Worm (Caenorhabditis elegans): Measurements from ENCODE around the gene C54D10.5.

The C54D10.5 gene

DNA sequence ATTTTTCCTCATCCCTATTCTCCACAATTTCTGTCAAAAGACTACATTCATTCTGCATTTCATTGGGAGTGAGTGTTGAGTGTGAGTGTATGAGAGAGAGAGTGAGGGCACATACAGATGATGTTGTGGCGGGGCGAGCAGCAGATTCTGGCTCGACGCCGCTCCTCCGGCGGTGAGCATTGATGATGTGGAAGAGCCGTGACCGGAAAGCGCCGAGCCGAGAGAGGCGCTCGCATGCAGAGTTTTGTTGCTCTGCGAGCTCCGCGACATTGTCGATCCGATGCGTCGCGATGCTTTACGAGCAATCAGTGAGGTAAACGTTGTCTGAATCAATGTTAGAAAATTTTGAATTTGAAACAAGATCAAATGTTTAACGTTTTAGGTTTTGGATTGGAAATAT, 26.6 kb downstream of the C54D10.5 start:
- TF ChIP-seq hmg-1.2 (GFP tag; IDR thresholded peaks at IDR 0.05): 0 out of 2 replicates have a peak, but pooled peaks have one; percentile 4
- TF ChIP-seq egrh-3 (GFP tag; IDR thresholded peaks at IDR 0.05): peak; percentile 81; the same call in 1 of the 2 replicates
- no peak for TF ChIP-seq bed-2 (GFP tag; IDR thresholded peaks at IDR 0.05)

DNA sequence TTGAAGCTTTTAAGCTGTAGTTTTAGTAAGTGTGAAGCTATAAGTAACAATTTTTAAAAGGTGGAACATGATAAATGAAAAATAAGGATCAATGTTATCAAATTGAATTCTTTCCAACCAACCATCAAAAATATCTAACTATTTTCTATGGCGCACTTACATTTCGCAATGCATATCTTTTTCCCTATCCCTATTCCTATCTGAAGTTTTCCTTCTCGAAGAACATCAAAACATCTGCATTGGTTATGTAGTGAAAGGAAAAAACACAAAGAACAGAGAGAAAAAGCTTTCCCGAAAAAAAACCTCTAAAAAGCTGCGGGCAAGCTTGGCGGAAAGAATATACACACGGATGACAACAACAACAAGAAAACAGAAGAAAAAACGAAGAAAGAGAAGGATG, 31.4 kb downstream of the C54D10.5 start:
- TF ChIP-seq cebp-1 (GFP tag; IDR thresholded peaks at IDR 0.05) (no peak), cebp-1 (tag; optimal IDR thresholded peaks at IDR 0.05) (peak; percentile 76), lin-35 (GFP tag; optimal IDR thresholded peaks at IDR 0.05) (peak in 1 of 3 experiments; percentile 38), madf-10 (tag; optimal IDR thresholded peaks at IDR 0.05) (no peak)

DNA sequence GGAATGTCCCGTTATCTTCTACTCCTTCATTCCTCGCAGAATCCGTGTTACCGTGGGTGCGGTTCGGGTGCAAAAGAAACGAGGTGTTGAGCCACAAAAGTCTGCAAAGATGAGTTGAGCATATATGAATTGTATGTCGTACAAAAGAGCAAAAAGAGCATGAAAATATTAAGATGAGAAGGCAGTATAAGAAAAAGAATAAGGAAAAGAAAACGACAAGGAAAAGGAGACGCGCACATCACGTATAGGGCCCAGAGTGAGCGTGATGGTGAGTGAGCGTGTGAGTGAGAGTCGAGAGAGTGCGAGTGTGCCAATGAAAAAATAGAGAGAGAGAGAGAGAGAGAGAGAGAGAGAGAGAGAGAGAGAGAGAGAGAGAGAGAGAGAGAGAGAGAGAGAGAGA, 33.8 kb downstream of the C54D10.5 start, which contains the start of gene egl-10:
egl-10 (minus strand) TSS at position 101 of the 400 bp plus-strand sequence.
- TF ChIP-seq dpff-1 (tag; optimal IDR thresholded peaks at IDR 0.05): no peak
- TF ChIP-seq zfh-2 (GFP tag; conservative IDR thresholded peaks at IDR 0.05): 0 out of 2 replicates have a peak, but pooled peaks have one; percentile 21

- TF ChIP-seq him-1 (tag; optimal IDR thresholded peaks at IDR 0.05): no peak
- TF ChIP-seq nhr-90 (tag; optimal IDR thresholded peaks at IDR 0.05): no peak
- no peak for TF ChIP-seq ztf-3 (GFP tag; optimal IDR thresholded peaks at IDR 0.05)
- 0 out of 2 replicates have a peak, but pooled peaks have one; percentile 28 for TF ChIP-seq B0336.3 (GFP tag; IDR thresholded peaks at IDR 0.05)
- no peak for TF ChIP-seq dpff-1 (tag; optimal IDR thresholded peaks at IDR 0.05)
- no peak for TF ChIP-seq nhr-120 (GFP tag; IDR thresholded peaks at IDR 0.05)
- TF ChIP-seq C06A6.2 (GFP tag; conservative IDR thresholded peaks at IDR 0.05): no peak
- peak in 2 of 3 experiments; percentile 13 to 62 for TF ChIP-seq lin-35 (GFP tag; optimal IDR thresholded peaks at IDR 0.05)
- no peak for TF ChIP-seq unc-130 (GFP tag; optimal IDR thresholded peaks at IDR 0.05)
- TF ChIP-seq tbp1 (GFP tag; optimal IDR thresholded peaks at IDR 0.05): peak; percentile 1
- TF ChIP-seq ets-4 (GFP tag; optimal IDR thresholded peaks at IDR 0.05): no peak
- TF ChIP-seq die-1 (tag; optimal IDR thresholded peaks at IDR 0.05): no peak
- no peak for TF ChIP-seq madf-8 (GFP tag; conservative IDR thresholded peaks at IDR 0.05)
- peak; percentile 83 for TF ChIP-seq somi-1 (GFP tag; optimal IDR thresholded peaks at IDR 0.05)
- TF ChIP-seq madf-10 (tag; optimal IDR thresholded peaks at IDR 0.05): peak; percentile 20
- TF ChIP-seq ztf-22 (GFP tag; optimal IDR thresholded peaks at IDR 0.05): peak; percentile 0
- TF ChIP-seq snpc-1.3 (tag; optimal IDR thresholded peaks at IDR 0.05; ENCODE audit: insufficient read depth): no peak
- TF ChIP-seq ceh-27 (GFP tag; optimal IDR thresholded peaks at IDR 0.05): peak; percentile 76
- no peak for TF ChIP-seq T26A5.8 (tag; optimal IDR thresholded peaks at IDR 0.05)
- no peak for TF ChIP-seq sdz-38 (tag; optimal IDR thresholded peaks at IDR 0.05)
- TF ChIP-seq madf-6 (GFP tag; IDR thresholded peaks at IDR 0.05): peak; percentile 17; the same call in 1 of the 2 replicates
- TF ChIP-seq nfyb-1 (GFP tag; IDR thresholded peaks at IDR 0.05): peak; percentile 60; the same call in 1 of the 2 replicates
- peak; percentile 77 for TF ChIP-seq K11D2.4 (GFP tag; IDR thresholded peaks at IDR 0.05)
- no peak for TF ChIP-seq F39B2.1 (GFP tag; IDR thresholded peaks at IDR 0.05)
- TF ChIP-seq T07F8.4 (tag; optimal IDR thresholded peaks at IDR 0.05): no peak
- no peak for TF ChIP-seq ztf-26 (tag; optimal IDR thresholded peaks at IDR 0.05)
- no peak for TF ChIP-seq egl-44 (GFP tag; IDR thresholded peaks at IDR 0.05)
- TF ChIP-seq unc-62 (GFP tag; optimal IDR thresholded peaks at IDR 0.05): no peak
- TF ChIP-seq F22D6.2 (tag; optimal IDR thresholded peaks at IDR 0.05): no peak
- TF ChIP-seq aptf-3 (GFP tag; IDR thresholded peaks at IDR 0.05): no peak
- no peak for TF ChIP-seq bed-1 (GFP tag; IDR thresholded peaks at IDR 0.05)
- peak; percentile 58 for TF ChIP-seq lin-40 (tag; optimal IDR thresholded peaks at IDR 0.05)
- TF ChIP-seq cebp-2 (GFP tag; IDR thresholded peaks at IDR 0.05): no peak
- TF ChIP-seq dox-1 (GFP tag; IDR thresholded peaks at IDR 0.05): peak; percentile 72
- TF ChIP-seq Y67H2A.10 (GFP tag; conservative IDR thresholded peaks at IDR 0.05): no peak
- TF ChIP-seq hmg-20 (GFP tag; IDR thresholded peaks at IDR 0.05): no peak
- TF ChIP-seq rpc-1 (optimal IDR thresholded peaks at IDR 0.05): no peak
- TF ChIP-seq rpc-1 (tag; optimal IDR thresholded peaks at IDR 0.05): no peak
Observed at ce11 chrV:12465399-12465798, 36.3 kb downstream of the C54D10.5 start.
